Fruit fly (Drosophila melanogaster): Measurements from ENCODE around the gene CG5645.

The CG5645 gene

DNA sequence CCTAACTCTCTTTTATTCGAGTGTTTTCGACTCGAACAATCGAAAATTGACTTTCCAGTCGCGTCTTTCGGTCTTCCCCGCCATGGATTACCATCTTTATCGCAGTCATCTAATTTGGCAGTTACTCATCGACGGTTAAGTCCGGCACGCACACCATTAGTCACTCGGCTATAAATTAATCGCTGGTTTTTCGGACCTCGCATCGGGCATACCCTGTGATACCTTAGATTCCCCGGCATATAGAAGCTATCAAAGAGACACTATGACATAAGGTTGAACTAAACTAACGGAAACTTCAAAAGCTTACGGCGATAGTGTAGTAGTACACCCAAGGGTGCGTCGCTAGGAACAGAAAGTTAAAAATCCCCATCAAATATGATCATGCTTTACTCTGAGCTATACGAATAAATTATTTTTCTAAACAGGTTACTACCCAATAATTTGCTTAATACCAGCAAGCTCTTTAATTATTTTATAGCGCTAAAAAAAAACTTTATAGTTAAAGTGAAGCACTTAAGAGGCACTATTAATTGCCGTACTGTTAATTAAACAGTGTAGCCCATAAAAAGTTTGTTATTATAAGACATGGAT, 42.4 kb upstream of the CG5645 start (continued):
- TF ChIP-seq CG30431 (GFP tag; optimal IDR thresholded peaks at IDR 0.05) (no peak), H15 (GFP tag; IDR thresholded peaks at IDR 0.05) (0 out of 3 replicates have a peak, but pooled peaks have one; percentile 37), NFAT (GFP tag; IDR thresholded peaks at IDR 0.05) (peak; percentile 41; the same call in 1 of the 2 replicates), CG12744 (GFP tag; optimal IDR thresholded peaks at IDR 0.05) (no peak), CHES-1-like (GFP tag; optimal IDR thresholded peaks at IDR 0.05) (no peak), ham (GFP tag; IDR thresholded peaks at IDR 0.05) (no peak), knrl (GFP tag; IDR thresholded peaks at IDR 0.05; ENCODE audit: partially characterized antibody) (no peak), CG18619 (GFP tag; optimal IDR thresholded peaks at IDR 0.05) (no peak), Hey (tag; optimal IDR thresholded peaks at IDR 0.05) (no peak), Aef1 (GFP tag; IDR thresholded peaks at IDR 0.05) (no peak), lmd (GFP tag; IDR thresholded peaks at IDR 0.05) (peak; percentile 25; the same call in 1 of the 2 replicates), Sry-β (GFP tag; optimal IDR thresholded peaks at IDR 0.05) (no peak), Asciz (GFP tag; optimal IDR thresholded peaks at IDR 0.05) (no peak), CG1832 (GFP tag; optimal IDR thresholded peaks at IDR 0.05) (no peak), CG11093 (GFP tag; IDR thresholded peaks at IDR 0.05) (no peak), Nf-YC (tag; optimal IDR thresholded peaks at IDR 0.05) (no peak), CG7786 (GFP tag; optimal IDR thresholded peaks at IDR 0.05) (peak; percentile 22), CG1602 (GFP tag; optimal IDR thresholded peaks at IDR 0.05) (no peak), CG31365 (tag; optimal IDR thresholded peaks at IDR 0.05) (no peak), CG7372 (GFP tag; IDR thresholded peaks at IDR 0.05) (no peak), CG43689 (GFP tag; IDR thresholded peaks at IDR 0.05) (no peak), Hsf (GFP tag; optimal IDR thresholded peaks at IDR 0.05) (no peak), CG5245 (GFP tag; optimal IDR thresholded peaks at IDR 0.05) (no peak), B-H2 (GFP tag; optimal IDR thresholded peaks at IDR 0.05) (no peak), al (GFP tag; IDR thresholded peaks at IDR 0.05) (0 out of 2 replicates have a peak, but pooled peaks have one; percentile 29), Xbp1 (GFP tag; optimal IDR thresholded peaks at IDR 0.05) (no peak), CG11085 (GFP tag; IDR thresholded peaks at IDR 0.05) (no peak), ERR (GFP tag; optimal IDR thresholded peaks at IDR 0.05) (no peak), bab2 (GFP tag; optimal IDR thresholded peaks at IDR 0.05) (no peak), CG1647 (GFP tag; optimal IDR thresholded peaks at IDR 0.05) (no peak), Rfx (GFP tag; IDR thresholded peaks at IDR 0.05) (peak; percentile 67), NC2α (GFP tag; optimal IDR thresholded peaks at IDR 0.05) (no peak), CG13894 (tag; optimal IDR thresholded peaks at IDR 0.05) (no peak), gfzf (GFP tag; optimal IDR thresholded peaks at IDR 0.05) (no peak), mirr (GFP tag; optimal IDR thresholded peaks at IDR 0.05) (no peak), unpg (GFP tag; optimal IDR thresholded peaks at IDR 0.05) (no peak), CG1603 (tag; optimal IDR thresholded peaks at IDR 0.05) (peak; percentile 10), CG9609 (GFP tag; optimal IDR thresholded peaks at IDR 0.05) (no peak), dm (GFP tag; optimal IDR thresholded peaks at IDR 0.05) (no peak), D19B (GFP tag; optimal IDR thresholded peaks at IDR 0.05) (peak; percentile 91), CG15601 (tag; optimal IDR thresholded peaks at IDR 0.05) (no peak), ab (GFP tag; optimal IDR thresholded peaks at IDR 0.05) (no peak), E2f2 (GFP tag; IDR thresholded peaks at IDR 0.05) (no peak), Dbx (GFP tag; IDR thresholded peaks at IDR 0.05) (peak; percentile 29; the same call in 1 of the 3 replicates), CG3847 (GFP tag; IDR thresholded peaks at IDR 0.05) (no peak), gro (GFP tag; optimal IDR thresholded peaks at IDR 0.05) (peak; percentile 48), Dref (GFP tag; IDR thresholded peaks at IDR 0.05) (no peak), hth (optimal IDR thresholded peaks at IDR 0.05) (no peak), CG7839 (tag; optimal IDR thresholded peaks at IDR 0.05) (peak; percentile 3), zfh2 (GFP tag; optimal IDR thresholded peaks at IDR 0.05) (no peak), Taf1 (GFP tag; IDR thresholded peaks at IDR 0.05) (no peak), CG12769 (tag; optimal IDR thresholded peaks at IDR 0.05) (peak; percentile 52)
